Fruit fly (Drosophila melanogaster) whole organism, prepupa: Measurements from ENCODE around the gene CG5225.

ENCODE experiments used
- Lpt ChIP-seq: fragments of 200-800 bp; sonication (Bioruptor generic); optimal IDR thresholded peaks from 3 replicates; lab custom pipeline; 2016; ENCODE audit warnings: missing biosample characterization, missing genetic modification characterization
- Sox102F ChIP-seq: fragments of 200-800 bp; sonication (Bioruptor generic); optimal IDR thresholded peaks from 2 replicates; lab custom pipeline; 2016; ENCODE audit warnings: missing biosample characterization, mild to moderate bottlenecking, missing genetic modification characterization
- topi ChIP-seq: fragments of 200-800 bp; sonication (Bioruptor generic); optimal IDR thresholded peaks from 3 replicates; lab custom pipeline; 2016; ENCODE audit warnings: missing biosample characterization, missing genetic modification characterization

- TF ChIP-seq topi (GFP tag; lab: Kevin White, UChicago) (no peak), Lpt (no peak), Sox102F (GFP tag; lab: Kevin White, UChicago) (no peak)
These were observed 32.2 kb upstream of the CG5225 start, which contains the start of the genes EMC2A and CG3534 for dm6 chr3R:16996059-16996959.
